Worm (Caenorhabditis elegans): ENCODE measurements around the gene clec-147.

clec-147 gene

ce11 chrII:14561549-14562115 lies 24.0 kb upstream of the clec-147 start, which contains the start of gene mog-4 (continued):
- peak; percentile 92 for TF ChIP-seq duxl-1 (tag; optimal IDR thresholded peaks at IDR 0.05; ENCODE audit: poor library complexity)
- TF ChIP-seq mdt-29 (GFP tag; IDR thresholded peaks at IDR 0.05): peak; percentile 99
- TF ChIP-seq F10B5.3 (tag; optimal IDR thresholded peaks at IDR 0.05): peak; percentile 74
- TF ChIP-seq lin-15B (tag; optimal IDR thresholded peaks at IDR 0.05): peak; percentile 59
- TF ChIP-seq mes-2 (tag; optimal IDR thresholded peaks at IDR 0.05; ENCODE audit: poor library complexity, severe bottlenecking): peak; percentile 98
- TF ChIP-seq Y48G9A.11 (GFP tag; IDR thresholded peaks at IDR 0.05): peak; percentile 98
- peak; percentile 40 for TF ChIP-seq jun-1 (tag; optimal IDR thresholded peaks at IDR 0.05)
- TF ChIP-seq ceh-32 (tag; optimal IDR thresholded peaks at IDR 0.05; ENCODE audit: poor library complexity): peak; percentile 57
- peak; percentile 70 to 92 for TF ChIP-seq daf-16 (GFP tag; optimal IDR thresholded peaks at IDR 0.05)
- TF ChIP-seq daf-16 (tag; optimal IDR thresholded peaks at IDR 0.05): peak; percentile 76
- peak; percentile 99 for TF ChIP-seq T26A8.4 (GFP tag; IDR thresholded peaks at IDR 0.05)
- TF ChIP-seq lin-38 (GFP tag; IDR thresholded peaks at IDR 0.05): peak; percentile 98
- peak; percentile 5 for TF ChIP-seq pqm-1 (tag; optimal IDR thresholded peaks at IDR 0.05)
- TF ChIP-seq nhr-77 (tag; optimal IDR thresholded peaks at IDR 0.05): peak; percentile 99
- TF ChIP-seq fkh-10 (GFP tag; optimal IDR thresholded peaks at IDR 0.05): peak; percentile 75
- TF ChIP-seq mep-1 (tag; optimal IDR thresholded peaks at IDR 0.05): peak; percentile 90

DNA sequence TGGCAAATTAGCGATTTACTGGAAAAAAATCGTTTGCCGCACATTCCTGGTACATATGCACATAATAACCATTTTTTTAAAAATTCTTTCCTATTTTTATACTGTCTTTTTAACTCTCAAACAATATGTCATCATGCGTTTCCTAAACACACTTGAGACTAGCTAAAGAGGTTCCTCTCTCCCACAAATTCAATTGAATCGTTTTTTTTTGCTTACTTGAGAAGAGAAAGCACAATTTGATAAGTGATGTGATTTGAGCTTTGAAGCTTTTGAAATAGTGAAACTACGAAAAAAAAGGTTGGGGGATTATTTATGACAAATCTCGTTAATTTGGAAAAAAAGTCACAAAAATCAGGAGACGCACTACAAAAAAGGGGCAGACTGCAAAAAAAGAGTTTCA lies 17.4 kb upstream of the clec-147 start:
- TF ChIP-seq zip-11 (GFP tag; IDR thresholded peaks at IDR 0.05) (no peak), dmd-6 (GFP tag; IDR thresholded peaks at IDR 0.05) (no peak), vab-7 (GFP tag; IDR thresholded peaks at IDR 0.05) (no peak), ceh-28 (tag; optimal IDR thresholded peaks at IDR 0.05) (no peak), ZK337.2 (GFP tag; IDR thresholded peaks at IDR 0.05) (no peak), nhr-42 (GFP tag; IDR thresholded peaks at IDR 0.05) (no peak), ctbp-1 (GFP tag; IDR thresholded peaks at IDR 0.05) (0 out of 2 replicates have a peak, but pooled peaks have one; percentile 18), ztf-7 (tag; optimal IDR thresholded peaks at IDR 0.05) (no peak), snpc-1.2 (GFP tag; IDR thresholded peaks at IDR 0.05) (no peak), aha-1 (tag) (peak; percentile 30), arid-1 (GFP tag; conservative IDR thresholded peaks at IDR 0.05) (no peak), dve-1 (tag; optimal IDR thresholded peaks at IDR 0.05; ENCODE audit: insufficient read depth) (no peak)

ce11 chrII:14550613-14551012 lies 13.0 kb upstream of the clec-147 start, which contains the start of gene nlp-41:
nlp-41 (plus strand) TSS chrII:14550913.
- TF ChIP-seq fkh-10 (GFP tag; optimal IDR thresholded peaks at IDR 0.05) (no peak), mdt-29 (GFP tag; IDR thresholded peaks at IDR 0.05) (no peak)

DNA sequence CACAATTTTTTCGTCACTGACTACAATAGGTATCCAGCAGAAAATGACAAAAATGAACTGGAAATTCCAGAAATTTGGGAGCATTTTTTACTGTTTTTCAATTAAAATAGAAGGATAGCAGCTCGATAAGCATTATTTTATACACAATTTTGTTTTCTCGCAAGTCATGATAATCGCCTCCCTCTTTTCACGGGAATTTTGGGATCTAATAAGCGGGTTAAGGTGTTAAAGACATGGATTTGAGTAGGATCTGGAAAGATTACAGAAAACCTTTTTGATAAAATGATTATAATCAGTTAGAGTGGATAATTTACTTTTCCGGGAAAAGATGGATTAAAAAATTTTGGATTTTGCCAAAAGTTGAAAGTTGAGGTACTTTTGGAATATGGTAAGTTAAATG lies 11.1 kb upstream of the clec-147 start, which contains the start of gene gcy-29:
Gene gcy-29 (minus strand): TSS at position 101 of the 400 bp plus-strand sequence.
- TF ChIP-seq lir-3 (tag; optimal IDR thresholded peaks at IDR 0.05): no peak

- TF ChIP-seq snpc-4 (tag; optimal IDR thresholded peaks at IDR 0.05) (no peak), ceh-44 (GFP tag; IDR thresholded peaks at IDR 0.05) (no peak), egl-27 (tag; optimal IDR thresholded peaks at IDR 0.05) (no peak), ama-1 (optimal IDR thresholded peaks at IDR 0.05) (no peak), aha-1 (tag) (peak; percentile 88), pqm-1 (tag; optimal IDR thresholded peaks at IDR 0.05) (peak; percentile 38), saeg-2 (GFP tag; IDR thresholded peaks at IDR 0.05) (no peak), hmg-1.1 (GFP tag; IDR thresholded peaks at IDR 0.05) (no peak), ceh-28 (tag; optimal IDR thresholded peaks at IDR 0.05) (no peak), nhr-25 (tag; optimal IDR thresholded peaks at IDR 0.05; ENCODE audit: borderline replicate concordance, insufficient read depth) (no peak), lir-3 (tag; optimal IDR thresholded peaks at IDR 0.05) (no peak), Y105C5A.15 (GFP tag; IDR thresholded peaks at IDR 0.05) (no peak), hif-1 (tag; optimal IDR thresholded peaks at IDR 0.05) (no peak), set-16 (GFP tag; IDR thresholded peaks at IDR 0.05) (no peak)
Observed at ce11 chrII:14540551-14540950, 2.9 kb upstream of the clec-147 start.
